Fruit fly (Drosophila melanogaster): Measurements from ENCODE around the gene CG7215.

CG7215 gene

DNA sequence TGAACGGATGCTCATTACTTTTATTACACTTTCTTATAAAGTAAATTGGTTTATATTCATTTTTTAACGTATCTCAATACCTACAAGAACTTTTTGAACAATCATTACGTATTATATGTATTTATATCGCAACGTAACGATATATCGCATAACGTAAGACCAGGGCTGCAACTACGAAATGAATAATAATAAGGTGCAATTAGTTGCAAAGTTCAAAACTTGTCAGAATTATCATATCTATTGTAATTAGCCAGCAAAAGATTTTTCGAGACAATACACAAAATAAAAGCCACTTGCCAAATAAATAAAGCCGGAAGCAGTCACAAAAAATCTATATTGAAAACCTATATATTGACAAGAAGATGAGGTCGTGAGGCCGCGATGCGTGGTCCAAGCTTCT, 48.2 kb upstream of the CG7215 start (continued):
- TF ChIP-seq topi (GFP tag; optimal IDR thresholded peaks at IDR 0.05) (peak; percentile 43), eg (GFP tag; IDR thresholded peaks at IDR 0.05) (no peak), CG6808 (GFP tag; optimal IDR thresholded peaks at IDR 0.05) (no peak), Lpt (GFP tag; optimal IDR thresholded peaks at IDR 0.05) (peak; percentile 28), pdm3 (GFP tag; optimal IDR thresholded peaks at IDR 0.05) (peak; percentile 63), Sox102F (GFP tag; optimal IDR thresholded peaks at IDR 0.05) (peak; percentile 28), CG8119 (GFP tag; IDR thresholded peaks at IDR 0.05) (0 out of 3 replicates have a peak, but pooled peaks have one; percentile 17), fd59A (GFP tag; optimal IDR thresholded peaks at IDR 0.05) (no peak), CG11762 (GFP tag; optimal IDR thresholded peaks at IDR 0.05; ENCODE audit: insufficient read depth) (no peak), Gug (GFP tag; IDR thresholded peaks at IDR 0.05) (no peak), dsx (GFP tag; optimal IDR thresholded peaks at IDR 0.05; ENCODE audit: poor library complexity, severe bottlenecking) (no peak), esn (GFP tag; optimal IDR thresholded peaks at IDR 0.05) (peak; percentile 61), Blimp-1 (GFP tag; optimal IDR thresholded peaks at IDR 0.05) (no peak), OdsH (GFP tag; optimal IDR thresholded peaks at IDR 0.05) (peak; percentile 57), acj6 (GFP tag; optimal IDR thresholded peaks at IDR 0.05) (peak; percentile 44), Sox14 (GFP tag; optimal IDR thresholded peaks at IDR 0.05) (peak; percentile 32), CG1621 (tag; optimal IDR thresholded peaks at IDR 0.05) (no peak)

DNA sequence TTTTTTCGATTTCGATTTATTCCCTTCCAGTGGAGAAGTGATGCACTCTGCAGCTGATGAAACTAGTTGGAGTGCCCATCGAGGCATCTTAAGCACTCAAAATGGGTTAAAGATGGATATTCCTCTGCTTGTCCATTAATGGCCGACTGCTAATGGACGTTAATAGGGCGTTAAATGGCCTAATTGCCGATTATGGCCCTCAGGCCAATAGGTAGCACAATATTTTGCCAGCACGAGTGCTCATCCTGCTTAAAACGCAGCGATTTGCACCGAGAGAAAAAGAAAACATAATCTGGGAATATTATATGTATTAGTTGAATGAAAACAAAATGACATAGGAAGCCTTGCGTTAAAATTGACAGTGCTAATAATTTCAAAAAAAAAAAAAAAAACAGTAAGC, 41.4 kb upstream of the CG7215 start, which contains the start of gene CG44158:
Gene CG44158 (plus strand): TSS at position 301 of the 400 bp plus-strand sequence.
- no peak for TF ChIP-seq CG8319 (GFP tag; optimal IDR thresholded peaks at IDR 0.05)
- TF ChIP-seq Hr38 (GFP tag; optimal IDR thresholded peaks at IDR 0.05): no peak
- no peak for TF ChIP-seq CG16779 (tag; optimal IDR thresholded peaks at IDR 0.05)
- no peak for TF ChIP-seq Met (GFP tag; optimal IDR thresholded peaks at IDR 0.05)
- TF ChIP-seq esn (GFP tag; optimal IDR thresholded peaks at IDR 0.05): no peak
- TF ChIP-seq fd59A (GFP tag; optimal IDR thresholded peaks at IDR 0.05): no peak
- no peak for TF ChIP-seq CG6163 (GFP tag; IDR thresholded peaks at IDR 0.05)
- no peak for TF ChIP-seq CG8632 (GFP tag; optimal IDR thresholded peaks at IDR 0.05)
- no peak for TF ChIP-seq eg (GFP tag; IDR thresholded peaks at IDR 0.05)
- TF ChIP-seq CG8119 (GFP tag; IDR thresholded peaks at IDR 0.05): no peak
- TF ChIP-seq CG3032 (tag; optimal IDR thresholded peaks at IDR 0.05): no peak
- no peak for TF ChIP-seq salr (GFP tag; optimal IDR thresholded peaks at IDR 0.05)
- no peak for TF ChIP-seq CG6854 (GFP tag; optimal IDR thresholded peaks at IDR 0.05)
- no peak for TF ChIP-seq CG9139 (GFP tag; optimal IDR thresholded peaks at IDR 0.05)
- no peak for TF ChIP-seq acj6 (GFP tag; optimal IDR thresholded peaks at IDR 0.05)
- TF ChIP-seq dsx (GFP tag; optimal IDR thresholded peaks at IDR 0.05; ENCODE audit: poor library complexity, severe bottlenecking): no peak
- TF ChIP-seq OdsH (GFP tag; optimal IDR thresholded peaks at IDR 0.05): no peak

DNA sequence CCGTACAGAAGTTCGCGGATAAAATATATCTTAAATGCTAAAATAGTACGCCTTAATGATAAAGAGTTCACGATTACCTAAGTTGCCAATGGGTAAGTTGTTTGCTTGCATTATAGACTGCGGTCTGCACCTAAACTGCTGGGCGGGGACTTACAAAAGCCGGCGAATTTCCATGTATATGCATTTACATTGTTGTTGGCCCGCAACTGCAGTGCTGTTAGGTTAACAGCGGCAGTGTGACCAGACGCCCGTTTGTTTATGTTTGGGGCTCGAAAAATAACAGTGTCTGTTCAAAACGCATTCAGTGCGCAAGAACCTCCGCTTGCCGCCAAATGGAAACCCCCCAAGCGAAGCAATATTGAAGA, 32.8 kb upstream of the CG7215 start:
- TF ChIP-seq dsx (GFP tag; optimal IDR thresholded peaks at IDR 0.05; ENCODE audit: poor library complexity, severe bottlenecking) (peak; percentile 89), CG7368 (GFP tag; optimal IDR thresholded peaks at IDR 0.05) (no peak), CG10631 (GFP tag; optimal IDR thresholded peaks at IDR 0.05) (no peak), Eip93F (GFP tag; optimal IDR thresholded peaks at IDR 0.05) (no peak), CG8632 (GFP tag; optimal IDR thresholded peaks at IDR 0.05) (no peak), CG16779 (tag; optimal IDR thresholded peaks at IDR 0.05) (no peak), svp (GFP tag) (no peak), CG8319 (GFP tag; optimal IDR thresholded peaks at IDR 0.05) (no peak)

DNA sequence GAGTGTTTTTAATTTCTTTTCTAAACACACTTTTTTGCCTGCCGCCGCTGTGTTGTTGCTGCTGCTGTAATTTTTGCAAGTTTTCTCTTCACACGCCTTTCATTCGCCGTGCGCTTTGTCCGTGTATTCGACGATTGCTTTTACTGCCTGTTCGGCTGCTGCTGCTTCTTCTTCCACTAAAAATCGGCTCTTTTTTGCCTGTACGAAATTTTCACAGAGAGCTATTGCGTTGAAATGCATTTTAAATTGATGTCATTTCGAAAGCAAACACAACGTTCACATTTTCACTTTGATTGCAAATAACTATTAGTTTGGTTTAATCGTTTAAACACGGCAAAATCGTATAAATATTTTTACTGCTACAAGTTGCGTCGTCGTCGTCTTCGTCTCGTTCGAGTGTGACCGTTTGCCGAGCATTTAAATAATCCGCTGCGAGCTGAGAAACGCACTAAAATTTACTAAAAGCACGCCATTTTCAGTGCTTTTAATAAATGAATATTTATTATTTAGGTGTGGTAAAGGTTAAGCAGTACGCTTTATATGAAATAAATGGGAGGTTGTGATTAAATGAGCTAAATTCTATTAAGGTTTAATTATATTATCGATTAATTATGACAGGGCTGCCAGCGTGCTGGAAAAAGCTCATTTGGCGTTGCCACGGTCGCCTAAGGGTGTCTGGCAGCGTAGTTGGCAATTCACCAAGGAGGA, 32.3 kb upstream of the CG7215 start, which contains the start of the genes Ssdp and CG7985:
Gene Ssdp (minus strand): TSS at position 419 of the 708 bp plus-strand sequence.
Gene CG7985 (plus strand): TSS at position 681 of the 708 bp plus-strand sequence.
- TF ChIP-seq eg (GFP tag; IDR thresholded peaks at IDR 0.05) (no peak), Smox (GFP tag; optimal IDR thresholded peaks at IDR 0.05) (peak; percentile 11), pdm3 (GFP tag; optimal IDR thresholded peaks at IDR 0.05) (peak; percentile 23), CG6854 (GFP tag; optimal IDR thresholded peaks at IDR 0.05) (peak; percentile 14), Met (GFP tag; optimal IDR thresholded peaks at IDR 0.05) (peak; percentile 11)
